Worm (Caenorhabditis elegans): ENCODE results near the gene C29E4.9.

DNA sequence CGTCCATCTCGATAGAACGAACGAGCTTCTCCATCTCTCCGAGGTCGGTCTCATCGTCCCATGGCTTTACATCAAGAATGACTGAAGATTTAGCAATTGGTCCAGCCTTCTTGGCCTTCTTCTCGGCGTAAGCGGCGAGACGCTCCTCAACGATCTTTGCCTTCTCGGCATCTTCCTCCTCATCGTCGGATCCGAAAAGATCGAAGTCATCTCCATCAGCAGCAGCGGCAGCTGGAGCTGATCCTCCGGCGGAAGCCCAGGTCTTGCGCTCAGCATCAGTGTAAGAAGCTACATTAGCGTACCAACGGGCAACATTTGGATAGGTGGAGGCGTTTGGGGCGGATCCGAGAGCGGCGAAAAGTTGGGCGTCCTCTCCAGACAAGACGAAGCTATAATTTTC, 15.8 kb upstream of the C29E4.9 start:
- no peak for TF ChIP-seq lsy-2 (tag; optimal IDR thresholded peaks at IDR 0.05)
- TF ChIP-seq mep-1 (tag; optimal IDR thresholded peaks at IDR 0.05), result no peak
- TF ChIP-seq bed-3 (GFP tag; optimal IDR thresholded peaks at IDR 0.05), result no peak
- TF ChIP-seq nhr-28 (tag; optimal IDR thresholded peaks at IDR 0.05), result no peak
- no peak for TF ChIP-seq nhr-76 (tag; optimal IDR thresholded peaks at IDR 0.05)
- TF ChIP-seq nhr-12 (tag; optimal IDR thresholded peaks at IDR 0.05), result no peak
- no peak for TF ChIP-seq zip-8 (tag; optimal IDR thresholded peaks at IDR 0.05)
- no peak for TF ChIP-seq lin-13 (tag; optimal IDR thresholded peaks at IDR 0.05)
- no peak for TF ChIP-seq snpc-4 (tag; optimal IDR thresholded peaks at IDR 0.05)
- no peak for TF ChIP-seq elt-1 (tag; optimal IDR thresholded peaks at IDR 0.05; ENCODE audit: borderline replicate concordance, insufficient read depth)
- TF ChIP-seq flh-1 (GFP tag; optimal IDR thresholded peaks at IDR 0.05), result no peak
- TF ChIP-seq tbx-8 (GFP tag; optimal IDR thresholded peaks at IDR 0.05), result no peak
- no peak for TF ChIP-seq pha-4 (tag; optimal IDR thresholded peaks at IDR 0.05)

Data from whole organism, mixed stage, embryonic.